Worm (Caenorhabditis elegans): Measurements from ENCODE around the gene ZK938.1.
A peak's percentile ranks its signal among the peaks of the same experiment; 100 is the strongest.

The ZK938.1 gene

ce11 chrII:9800251-9800650, 29.0 kb upstream of the ZK938.1 start, which contains the start of gene cyp-13A5 (continued):
- TF ChIP-seq lir-3 (tag; optimal IDR thresholded peaks at IDR 0.05; ENCODE audit: poor library complexity): no peak
- TF ChIP-seq nhr-12 (tag; optimal IDR thresholded peaks at IDR 0.05): no peak
- TF ChIP-seq fos-1 (tag; optimal IDR thresholded peaks at IDR 0.05): no peak
- no peak for TF ChIP-seq mab-9 (GFP tag; IDR thresholded peaks at IDR 0.05)
- TF ChIP-seq ama-1 (optimal IDR thresholded peaks at IDR 0.05): no peak
- peak in 4 of 6 experiments; percentile 23 to 78 (median 41) for TF ChIP-seq elt-3 (tag; optimal IDR thresholded peaks at IDR 0.05)
- TF ChIP-seq lin-39 (tag; optimal IDR thresholded peaks at IDR 0.05): no peak
- peak; percentile 11 for TF ChIP-seq tbx-2 (tag; optimal IDR thresholded peaks at IDR 0.05)
- no peak for TF ChIP-seq sox-4 (tag; optimal IDR thresholded peaks at IDR 0.05)
- no peak for TF ChIP-seq pax-3 (tag; optimal IDR thresholded peaks at IDR 0.05)
- TF ChIP-seq dsc-1 (tag; optimal IDR thresholded peaks at IDR 0.05): no peak
- no peak for TF ChIP-seq zag-1 (tag; optimal IDR thresholded peaks at IDR 0.05)
- TF ChIP-seq lin-14 (GFP tag; optimal IDR thresholded peaks at IDR 0.05): peak; percentile 80
- peak; percentile 88 for TF ChIP-seq nhr-85 (tag)
- peak; percentile 71 for TF ChIP-seq blmp-1 (tag; optimal IDR thresholded peaks at IDR 0.05)
- no peak for TF ChIP-seq efl-1 (optimal IDR thresholded peaks at IDR 0.05)
- TF ChIP-seq efl-1 (GFP tag; optimal IDR thresholded peaks at IDR 0.05 in 1 of 2): no peak
- TF ChIP-seq ceh-8 (GFP tag; optimal IDR thresholded peaks at IDR 0.05): no peak
- no peak for TF ChIP-seq ceh-82 (tag; optimal IDR thresholded peaks at IDR 0.05)
- TF ChIP-seq egl-13 (tag; optimal IDR thresholded peaks at IDR 0.05): no peak
- TF ChIP-seq hpl-2 (GFP tag; optimal IDR thresholded peaks at IDR 0.05): no peak
- no peak for TF ChIP-seq ztf-4 (tag; optimal IDR thresholded peaks at IDR 0.05)
- TF ChIP-seq elt-2 (tag; optimal IDR thresholded peaks at IDR 0.05): peak; percentile 34
- no peak for TF ChIP-seq jun-1 (tag; optimal IDR thresholded peaks at IDR 0.05)
- TF ChIP-seq aha-1 (tag; optimal IDR thresholded peaks at IDR 0.05): no peak

- TF ChIP-seq zag-1 (tag; optimal IDR thresholded peaks at IDR 0.05) (no peak), fos-1 (tag; optimal IDR thresholded peaks at IDR 0.05) (no peak), lin-35 (GFP tag; optimal IDR thresholded peaks at IDR 0.05) (no peak), efl-1 (optimal IDR thresholded peaks at IDR 0.05) (no peak), efl-1 (GFP tag; optimal IDR thresholded peaks at IDR 0.05 in 1 of 2) (no peak), C34B4.2 (tag; optimal IDR thresholded peaks at IDR 0.05) (no peak), unc-62 (GFP tag; optimal IDR thresholded peaks at IDR 0.05) (no peak), mep-1 (tag; optimal IDR thresholded peaks at IDR 0.05) (no peak), egl-13 (tag; optimal IDR thresholded peaks at IDR 0.05) (no peak), skn-1 (tag; optimal IDR thresholded peaks at IDR 0.05) (no peak), ceh-88 (GFP tag; IDR thresholded peaks at IDR 0.05) (no peak), nhr-28 (tag; optimal IDR thresholded peaks at IDR 0.05) (no peak), swsn-7 (tag; optimal IDR thresholded peaks at IDR 0.05) (no peak), tlp-1 (tag; optimal IDR thresholded peaks at IDR 0.05) (no peak), elt-3 (tag; optimal IDR thresholded peaks at IDR 0.05) (no peak), snu-23 (GFP tag; optimal IDR thresholded peaks at IDR 0.05) (no peak), lin-14 (GFP tag; optimal IDR thresholded peaks at IDR 0.05) (peak; percentile 28), zip-4 (GFP tag; optimal IDR thresholded peaks at IDR 0.05) (no peak), nhr-47 (tag; optimal IDR thresholded peaks at IDR 0.05) (no peak), nhr-12 (tag; optimal IDR thresholded peaks at IDR 0.05) (no peak), lin-13 (GFP tag; optimal IDR thresholded peaks at IDR 0.05) (no peak), hpl-2 (GFP tag; optimal IDR thresholded peaks at IDR 0.05) (no peak), efl-3 (GFP tag; optimal IDR thresholded peaks at IDR 0.05) (no peak), C04F5.9 (tag; optimal IDR thresholded peaks at IDR 0.05) (no peak), nhr-20 (tag; optimal IDR thresholded peaks at IDR 0.05) (peak; percentile 13), elt-2 (tag; optimal IDR thresholded peaks at IDR 0.05) (peak; percentile 21)
Observed at ce11 chrII:9802642-9803041, 26.6 kb upstream of the ZK938.1 start, which contains the start of gene cyp-13A6. Gene cyp-13A6 (minus strand): TSS chrII:9802821.

- TF ChIP-seq nhr-20 (tag; optimal IDR thresholded peaks at IDR 0.05): peak; percentile 17
- TF ChIP-seq lin-15B (tag; optimal IDR thresholded peaks at IDR 0.05): no peak
- TF ChIP-seq C34B4.2 (tag; optimal IDR thresholded peaks at IDR 0.05): no peak
- no peak for TF ChIP-seq sup-37 (GFP tag; optimal IDR thresholded peaks at IDR 0.05)
- TF ChIP-seq nhr-85 (tag): peak; percentile 6
- TF ChIP-seq skn-1 (tag; optimal IDR thresholded peaks at IDR 0.05): no peak
Observed at ce11 chrII:9803320-9803719, 25.9 kb upstream of the ZK938.1 start, which contains the start of gene cyp-13A7. Gene cyp-13A7 (plus strand): TSS chrII:9803620.
